Worm (Caenorhabditis elegans) whole organism, young adult: ENCODE results near the gene let-716.

ENCODE experiments used
- C06A6.2 ChIP-seq: fragments of 200-800 bp; sonication (Bioruptor generic); conservative IDR thresholded peaks from 2 replicates; pipeline ENCODE4 v1.3.6; 2022; ENCODE audit warnings: missing genetic modification characterization, missing compliant biosample characterization
- C17E4.6 ChIP-seq: fragments of 200-800 bp; sonication (Bioruptor generic); IDR thresholded peaks from 2 replicates; pipeline ENCODE4 v1.3.6; 2022; ENCODE audit warnings: missing genetic modification reagents, missing genetic modification characterization, missing compliant biosample characterization
- F57C9.4 ChIP-seq: sonication (generic microtip); optimal IDR thresholded peaks from 2 replicates; lab custom pipeline; 2017; ENCODE audit warnings: mild to moderate bottlenecking, missing genetic modification characterization, missing compliant biosample characterization
- T07F8.4 ChIP-seq: sonication (generic microtip); optimal IDR thresholded peaks from 2 replicates; lab custom pipeline; 2016; ENCODE audit warnings: mild to moderate bottlenecking, missing genetic modification characterization, moderate library complexity, missing compliant biosample characterization
- Y53F4B.3 ChIP-seq: fragments of 200-800 bp; sonication (Bioruptor generic); IDR thresholded peaks from 2 replicates; pipeline ENCODE4 v1.3.6; 2022; ENCODE audit warnings: missing genetic modification reagents, missing genetic modification characterization, missing compliant biosample characterization
- ZK185.1 ChIP-seq: sonication (generic microtip); optimal IDR thresholded peaks from 2 replicates; lab custom pipeline; 2016; ENCODE audit warnings: mild to moderate bottlenecking, missing genetic modification characterization, missing compliant biosample characterization; ENCODE audit not compliant: poor library complexity, severe bottlenecking
- ama-1 ChIP-seq, 3 experiments: fragments of 150-350 bp in 1 of 3; sonication (generic microtip) in 2 of 3; optimal IDR thresholded peaks; 2 replicates each; lab custom pipeline; 2014 to 2018; ENCODE audit warnings: missing biosample characterization in 2 of 3, missing genetic modification characterization in 2 of 3, missing genetic modification reagents in 2 of 3
- atf-7 ChIP-seq: sonication (generic microtip); optimal IDR thresholded peaks from 2 replicates; lab custom pipeline; 2017; ENCODE audit warnings: mild to moderate bottlenecking, missing genetic modification characterization, missing compliant biosample characterization
- attf-3 ChIP-seq: fragments of 200-800 bp; sonication (Bioruptor generic); conservative IDR thresholded peaks from 2 replicates; pipeline ENCODE4 v1.3.6; 2022; ENCODE audit warnings: missing genetic modification reagents, missing genetic modification characterization, missing compliant biosample characterization
- attf-5 ChIP-seq: fragments of 200-800 bp; sonication (Bioruptor generic); optimal IDR thresholded peaks from 2 replicates; lab custom pipeline; 2018; ENCODE audit warnings: mild to moderate bottlenecking, missing genetic modification characterization, missing compliant biosample characterization
- attf-6 ChIP-seq: fragments of 200-800 bp; sonication (Bioruptor generic); IDR thresholded peaks from 2 replicates; pipeline ENCODE4 v1.3.6; 2022; ENCODE audit warnings: missing genetic modification reagents, missing genetic modification characterization, missing compliant biosample characterization
- cebp-2 ChIP-seq: fragments of 200-800 bp; sonication (Bioruptor generic); IDR thresholded peaks from 2 replicates; pipeline ENCODE4 v1.3.6; 2022; ENCODE audit warnings: missing genetic modification characterization, missing compliant biosample characterization
- ceh-100 ChIP-seq: fragments of 200-800 bp; sonication (Bioruptor generic); IDR thresholded peaks from 2 replicates; pipeline ENCODE4 v1.3.6; 2022; ENCODE audit warnings: missing genetic modification reagents, missing genetic modification characterization, missing compliant biosample characterization
- ceh-27 ChIP-seq: fragments of 200-800 bp; sonication (Bioruptor generic); optimal IDR thresholded peaks from 2 replicates; lab custom pipeline; 2018; ENCODE audit warnings: mild to moderate bottlenecking, missing genetic modification characterization, moderate library complexity, missing compliant biosample characterization
- ceh-40 ChIP-seq: fragments of 200-800 bp; sonication (Bioruptor generic); IDR thresholded peaks from 2 replicates; pipeline ENCODE4 v1.3.6; 2022; ENCODE audit warnings: missing genetic modification characterization, missing compliant biosample characterization
- ceh-58 ChIP-seq: fragments of 200-800 bp; sonication (Bioruptor generic); IDR thresholded peaks from 2 replicates; pipeline ENCODE4 v1.3.6; 2022; ENCODE audit warnings: missing genetic modification characterization, missing compliant biosample characterization
- ceh-79 ChIP-seq: sonication (generic microtip); optimal IDR thresholded peaks from 2 replicates; lab custom pipeline; 2017; ENCODE audit warnings: mild to moderate bottlenecking, missing genetic modification characterization, missing compliant biosample characterization
- ceh-91 ChIP-seq: fragments of 200-800 bp; sonication (Bioruptor generic); IDR thresholded peaks from 2 replicates; pipeline ENCODE4 v1.3.6; 2022; ENCODE audit warnings: missing genetic modification reagents, missing genetic modification characterization, missing compliant biosample characterization
- dox-1 ChIP-seq: fragments of 200-800 bp; sonication (Bioruptor generic); IDR thresholded peaks from 2 replicates; pipeline ENCODE4 v1.3.6; 2022; ENCODE audit warnings: missing genetic modification reagents, missing genetic modification characterization, missing compliant biosample characterization
- efl-1 ChIP-seq: fragments of 150-350 bp; optimal IDR thresholded peaks from 2 replicates; lab custom pipeline; 2014; ENCODE audit warnings: missing biosample characterization, missing genetic modification reagents, missing genetic modification characterization
- egl-18 ChIP-seq: fragments of 200-800 bp; sonication (Bioruptor generic); IDR thresholded peaks from 2 replicates; pipeline ENCODE4 v1.3.6; 2022; ENCODE audit warnings: missing genetic modification reagents, missing genetic modification characterization, missing compliant biosample characterization
- egrh-3 ChIP-seq: fragments of 200-800 bp; sonication (Bioruptor generic); IDR thresholded peaks from 2 replicates; pipeline ENCODE4 v1.3.6; 2022; ENCODE audit warnings: missing genetic modification reagents, missing genetic modification characterization, missing compliant biosample characterization
- hlh-26 ChIP-seq: fragments of 200-800 bp; sonication (Bioruptor generic); conservative IDR thresholded peaks from 2 replicates; pipeline ENCODE4 v1.3.6; 2022; ENCODE audit warnings: missing genetic modification reagents, missing genetic modification characterization, missing compliant biosample characterization
- hrde-1 ChIP-seq: sonication (generic microtip); optimal IDR thresholded peaks from 2 replicates; lab custom pipeline; 2016; ENCODE audit warnings: missing genetic modification characterization, mild to moderate bottlenecking, missing compliant biosample characterization, moderate library complexity, missing genotype, missing genetic modification reagents, borderline replicate concordance
- lin-26 ChIP-seq: fragments of 200-800 bp; sonication (Bioruptor generic); IDR thresholded peaks from 2 replicates; pipeline ENCODE4 v1.3.6; 2022; ENCODE audit warnings: missing genetic modification reagents, missing genetic modification characterization, missing compliant biosample characterization
- madf-3 ChIP-seq: fragments of 200-800 bp; sonication (Bioruptor generic); IDR thresholded peaks from 2 replicates; pipeline ENCODE4 v1.3.6; 2022; ENCODE audit warnings: missing genetic modification reagents, missing genetic modification characterization, missing compliant biosample characterization
- madf-8 ChIP-seq: fragments of 200-800 bp; sonication (Bioruptor generic); conservative IDR thresholded peaks from 2 replicates; pipeline ENCODE4 v1.3.6; 2022; ENCODE audit warnings: missing genetic modification reagents, missing genetic modification characterization, missing compliant biosample characterization
- mcd-1 ChIP-seq: fragments of 200-800 bp; sonication (Bioruptor generic); IDR thresholded peaks from 2 replicates; pipeline ENCODE4 v1.3.6; 2022; ENCODE audit warnings: missing genetic modification reagents, missing genetic modification characterization, missing compliant biosample characterization
- nhr-120 ChIP-seq: fragments of 200-800 bp; sonication (Bioruptor generic); IDR thresholded peaks from 2 replicates; pipeline ENCODE4 v1.3.6; 2022; ENCODE audit warnings: missing genetic modification characterization, missing compliant biosample characterization
- nhr-179 ChIP-seq: sonication (generic microtip); optimal IDR thresholded peaks from 2 replicates; lab custom pipeline; 2016; ENCODE audit warnings: mild to moderate bottlenecking, missing genetic modification characterization, missing compliant biosample characterization
- nhr-27 ChIP-seq: fragments of 200-800 bp; sonication (Bioruptor generic); optimal IDR thresholded peaks from 2 replicates; lab custom pipeline; 2018; ENCODE audit warnings: mild to moderate bottlenecking, missing genetic modification characterization, moderate library complexity, missing compliant biosample characterization
- nhr-80 ChIP-seq: sonication (generic microtip); optimal IDR thresholded peaks from 2 replicates; lab custom pipeline; 2016; ENCODE audit warnings: missing genetic modification characterization, missing compliant biosample characterization
- rcor-1 ChIP-seq: fragments of 200-800 bp; sonication (Bioruptor generic); IDR thresholded peaks from 2 replicates; pipeline ENCODE4 v1.3.6; 2022; ENCODE audit warnings: missing genetic modification reagents, missing genetic modification characterization, missing compliant biosample characterization
- snpc-4 ChIP-seq, 5 experiments: fragments of 150-350 bp in 1 of 5; sonication (generic microtip) in 4 of 5; optimal IDR thresholded peaks; 2 replicates each; lab custom pipeline; 2014 to 2018; ENCODE audit warnings: missing genetic modification characterization in 5 of 5, missing biosample characterization in 3 of 5, antibody characterized with exemption in 2 of 5, mild to moderate bottlenecking in 2 of 5, missing compliant biosample characterization in 2 of 5, missing genotype in 2 of 5, moderate library complexity in 2 of 5, missing genetic modification reagents in 1 of 5
- somi-1 ChIP-seq: fragments of 200-800 bp; sonication (Bioruptor generic); optimal IDR thresholded peaks from 2 replicates; lab custom pipeline; 2018; ENCODE audit warnings: mild to moderate bottlenecking, missing genetic modification characterization, missing compliant biosample characterization
- sptf-2 ChIP-seq: fragments of 200-800 bp; sonication (Bioruptor generic); optimal IDR thresholded peaks from 2 replicates; lab custom pipeline; 2018; ENCODE audit warnings: mild to moderate bottlenecking, missing genetic modification characterization, missing compliant biosample characterization
- tbp1 ChIP-seq: fragments of 200-800 bp; sonication (Bioruptor generic); optimal IDR thresholded peaks from 2 replicates; lab custom pipeline; 2018; ENCODE audit warnings: mild to moderate bottlenecking, missing genetic modification characterization, missing compliant biosample characterization
- tbx-9 ChIP-seq: sonication (generic microtip); optimal IDR thresholded peaks from 2 replicates; lab custom pipeline; 2016; ENCODE audit warnings: borderline replicate concordance, missing genetic modification characterization, inconsistent platforms, missing compliant biosample characterization
- ztf-22 ChIP-seq: fragments of 200-800 bp; sonication (Bioruptor generic); optimal IDR thresholded peaks from 2 replicates; lab custom pipeline; 2018; ENCODE audit warnings: mild to moderate bottlenecking, missing genetic modification characterization, moderate library complexity, missing compliant biosample characterization
- ztf-25 ChIP-seq: fragments of 200-800 bp; sonication (Bioruptor generic); IDR thresholded peaks from 2 replicates; pipeline ENCODE4 v1.3.6; 2022; ENCODE audit warnings: missing genetic modification reagents, missing genetic modification characterization, missing compliant biosample characterization
- ztf-6 ChIP-seq: fragments of 200-800 bp; sonication (Bioruptor generic); IDR thresholded peaks from 2 replicates; pipeline ENCODE4 v1.3.6; 2022; ENCODE audit warnings: missing genetic modification reagents, missing genetic modification characterization, missing compliant biosample characterization

Gene let-716

DNA sequence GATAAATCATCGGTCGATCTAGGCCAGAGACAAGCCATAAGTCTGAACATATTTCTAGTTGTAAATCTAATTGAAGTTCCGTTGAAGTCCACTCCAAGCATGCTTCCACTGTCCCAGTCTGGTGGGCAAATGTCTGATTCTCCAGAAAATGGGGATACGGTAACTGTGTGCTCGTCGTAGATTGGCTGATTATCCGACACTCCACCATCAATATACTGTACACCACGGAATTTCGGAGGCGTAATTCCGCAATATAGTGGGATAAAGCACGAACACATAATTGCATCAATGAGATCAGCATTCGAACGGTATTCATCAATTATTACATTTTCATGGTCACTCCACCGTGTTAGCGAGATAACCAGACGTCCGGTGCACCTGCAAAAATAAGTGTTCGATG, 34.9 kb downstream of the let-716 start (continued):
- TF ChIP-seq attf-5 (GFP tag; lab: Kevin White, UChicago), result no peak
- TF ChIP-seq ceh-40 (GFP tag; lab: Robert Waterston, UW), result no peak
- no peak for TF ChIP-seq F57C9.4 (tag; lab: Kevin White, UChicago)
- TF ChIP-seq tbp1, result no peak
- no peak for TF ChIP-seq ceh-91 (GFP tag; lab: Robert Waterston, UW)
- 0 out of 2 replicates have a peak, but pooled peaks have one; percentile 18 for TF ChIP-seq madf-3 (GFP tag; lab: Robert Waterston, UW)

DNA sequence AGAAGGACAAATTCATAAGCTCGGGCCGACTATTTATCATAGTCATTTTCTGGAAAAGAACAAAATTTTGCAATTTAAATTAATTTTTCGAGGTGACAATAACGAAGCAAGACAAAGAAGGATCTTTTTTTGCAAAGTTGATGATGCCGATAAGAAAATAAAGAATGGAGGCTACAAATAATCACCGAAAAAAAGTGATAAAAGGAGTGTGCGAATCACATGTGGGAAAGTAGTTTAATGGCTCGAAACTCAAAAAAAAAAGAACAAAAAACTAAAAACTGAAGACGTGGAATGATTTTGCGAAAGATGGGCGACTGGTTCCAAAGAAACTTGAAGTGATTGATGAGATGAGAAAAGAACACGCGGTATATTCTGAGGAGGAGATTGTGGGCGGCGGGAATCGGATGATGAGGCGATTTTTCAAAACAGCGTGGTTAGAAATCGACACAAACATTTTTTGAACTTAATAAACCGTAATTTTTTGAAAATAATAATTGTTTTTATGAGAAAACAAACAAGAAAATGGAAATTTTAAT, 36.1 kb downstream of the let-716 start, which contains the start of gene atgl-1:
Gene atgl-1, minus strand, starts transcription at position 51 of the 536 bp plus-strand sequence.
- TF ChIP-seq ceh-100 (no peak), nhr-80 (peak; percentile 12), lin-26 (GFP tag; lab: Robert Waterston, UW) (0 out of 2 replicates have a peak, but pooled peaks have one; percentile 23)
- TF ChIP-seq, all 124 proteins: peak for 2

DNA sequence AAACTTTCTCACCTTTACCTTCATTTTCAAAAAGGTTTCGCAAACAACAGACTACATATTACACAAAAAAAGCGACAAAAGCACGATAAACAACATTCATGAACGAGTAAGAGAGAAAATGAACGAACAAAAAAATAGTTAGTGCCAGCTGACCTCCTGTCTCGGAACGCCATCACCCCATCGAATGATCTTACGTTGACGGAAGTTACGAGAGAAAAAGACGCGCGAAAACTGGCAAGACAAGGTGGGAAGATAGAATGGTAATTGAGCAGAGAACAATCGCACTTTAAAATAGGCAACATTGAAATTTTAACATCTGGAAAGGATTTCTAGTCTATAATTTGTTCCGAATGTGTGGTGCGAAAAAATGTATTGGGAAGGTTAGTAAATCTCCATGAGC, 36.8 kb downstream of the let-716 start:
- peak; percentile 18 for TF ChIP-seq somi-1 (GFP tag; lab: Kevin White, UChicago)
- peak; percentile 2 for TF ChIP-seq ama-1 (optimal IDR thresholded peaks at IDR 0.05; lab: Kevin White, UChicago)
- TF ChIP-seq ama-1 (GFP tag; optimal IDR thresholded peaks at IDR 0.05; lab: Kevin White, UChicago), result no peak
- TF ChIP-seq ceh-58 (GFP tag; lab: Robert Waterston, UW), result no peak
- TF ChIP-seq lin-26 (GFP tag; lab: Robert Waterston, UW), result 0 out of 2 replicates have a peak, but pooled peaks have one; percentile 25
- no peak for TF ChIP-seq efl-1 (GFP tag; lab: Kevin White, UChicago)

- TF ChIP-seq ztf-25 (no peak), rcor-1 (GFP tag; lab: Robert Waterston, UW) (peak; percentile 41; the same call in 1 of the 2 replicates), ztf-22 (GFP tag; lab: Kevin White, UChicago) (peak; percentile 60), snpc-4 (GFP tag; optimal IDR thresholded peaks at IDR 0.05; lab: Kevin White, UChicago) (no peak), snpc-4 (tag; optimal IDR thresholded peaks at IDR 0.05; lab: Kevin White, UChicago) (peak in 2 of 4 experiments; percentile 56 to 60), C17E4.6 (GFP tag; lab: Robert Waterston, UW) (no peak), madf-8 (no peak), T07F8.4 (tag; lab: Kevin White, UChicago) (peak; percentile 5), F57C9.4 (tag; lab: Kevin White, UChicago) (no peak), lin-26 (GFP tag; lab: Robert Waterston, UW) (peak; percentile 66), tbx-9 (tag; lab: Kevin White, UChicago) (no peak), ZK185.1 (tag; lab: Kevin White, UChicago) (peak; percentile 69), ceh-79 (tag; lab: Kevin White, UChicago) (no peak), nhr-27 (no peak), atf-7 (tag; lab: Kevin White, UChicago) (peak; percentile 85), hrde-1 (tag; lab: Kevin White, UChicago) (no peak), sptf-2 (GFP tag; lab: Kevin White, UChicago) (no peak), ztf-6 (GFP tag; lab: Robert Waterston, UW) (no peak), Y53F4B.3 (GFP tag; lab: Robert Waterston, UW) (no peak), mcd-1 (GFP tag; lab: Robert Waterston, UW) (peak; percentile 81), egrh-3 (GFP tag; lab: Robert Waterston, UW) (no peak), attf-6 (no peak), nhr-120 (no peak), nhr-179 (tag; lab: Kevin White, UChicago) (no peak), attf-3 (GFP tag; lab: Robert Waterston, UW) (no peak), cebp-2 (GFP tag; lab: Robert Waterston, UW) (no peak), hlh-26 (GFP tag; lab: Robert Waterston, UW) (no peak), C06A6.2 (GFP tag; lab: Robert Waterston, UW) (peak; percentile 86), egl-18 (GFP tag; lab: Robert Waterston, UW) (no peak), dox-1 (GFP tag; lab: Robert Waterston, UW) (peak; percentile 80), somi-1 (GFP tag; lab: Kevin White, UChicago) (peak; percentile 88), ceh-27 (GFP tag; lab: Kevin White, UChicago) (peak; percentile 56)
Measured at ce11 chrIII:6420995-6421404, 37.6 kb downstream of the let-716 start.
